Worm (Caenorhabditis elegans): Measurements from ENCODE around the gene clec-234.

clec-234 gene

DNA sequence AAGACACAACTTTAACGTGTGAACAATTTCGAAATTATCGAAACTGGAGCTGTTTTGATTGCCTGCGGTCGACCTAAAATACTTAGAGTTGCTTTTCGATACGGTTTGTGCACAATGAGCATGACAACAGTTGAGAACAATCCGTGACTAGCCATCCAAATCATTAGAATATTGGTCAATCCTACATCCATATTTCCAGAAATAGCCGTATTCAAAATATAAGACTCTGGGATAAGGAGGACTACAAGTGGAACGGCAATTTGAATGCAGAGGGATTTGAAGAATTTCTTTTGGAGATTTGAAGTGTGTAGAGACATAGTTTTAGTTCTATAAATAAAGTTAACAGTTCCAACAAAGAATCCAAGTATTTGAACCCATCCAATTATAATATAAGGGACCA lies 26.0 kb upstream of the clec-234 start:
- no peak for TF ChIP-seq lin-13 (GFP tag; optimal IDR thresholded peaks at IDR 0.05)
- no peak for TF ChIP-seq nhr-77 (tag; optimal IDR thresholded peaks at IDR 0.05)
- no peak for TF ChIP-seq nhr-11 (tag; optimal IDR thresholded peaks at IDR 0.05)
- no peak for TF ChIP-seq ceh-16 (tag; optimal IDR thresholded peaks at IDR 0.05)
- no peak for TF ChIP-seq ztf-1 (GFP tag; conservative IDR thresholded peaks at IDR 0.05)
- no peak for TF ChIP-seq unc-55 (GFP tag; optimal IDR thresholded peaks at IDR 0.05)
- no peak for TF ChIP-seq aly-2 (tag; optimal IDR thresholded peaks at IDR 0.05)
- TF ChIP-seq nhr-12 (tag; optimal IDR thresholded peaks at IDR 0.05) = no peak
- no peak for TF ChIP-seq F13H6.1 (tag; optimal IDR thresholded peaks at IDR 0.05)
- TF ChIP-seq mbf-1 (tag; optimal IDR thresholded peaks at IDR 0.05) = no peak
- TF ChIP-seq ztf-4 (tag; optimal IDR thresholded peaks at IDR 0.05) = no peak
- no peak for TF ChIP-seq crh-2 (tag; optimal IDR thresholded peaks at IDR 0.05)
- TF ChIP-seq unc-39 (tag; optimal IDR thresholded peaks at IDR 0.05) = no peak
- TF ChIP-seq alr-1 (tag; optimal IDR thresholded peaks at IDR 0.05) = no peak
- TF ChIP-seq nhr-10 (tag; optimal IDR thresholded peaks at IDR 0.05) = no peak
- TF ChIP-seq skn-1 (tag; optimal IDR thresholded peaks at IDR 0.05) = no peak
- TF ChIP-seq peb-1 (tag; optimal IDR thresholded peaks at IDR 0.05) = no peak
- TF ChIP-seq ceh-82 (tag; optimal IDR thresholded peaks at IDR 0.05) = no peak
- no peak for TF ChIP-seq mab-5 (tag; optimal IDR thresholded peaks at IDR 0.05)
- no peak for TF ChIP-seq ZK546.5 (tag; optimal IDR thresholded peaks at IDR 0.05)

ce11 chrV:16458714-16459113 lies 25.3 kb upstream of the clec-234 start, which contains the start of gene str-15:
Gene str-15, minus strand, starts transcription at chrV:16458814.
- TF ChIP-seq sma-9 (GFP tag; optimal IDR thresholded peaks at IDR 0.05) (no peak), sma-9 (tag; optimal IDR thresholded peaks at IDR 0.05) (no peak), unc-55 (GFP tag; optimal IDR thresholded peaks at IDR 0.05) (no peak), alr-1 (tag; optimal IDR thresholded peaks at IDR 0.05) (no peak), ama-1 (optimal IDR thresholded peaks at IDR 0.05) (no peak)

ce11 chrV:16455065-16455464 lies 21.7 kb upstream of the clec-234 start, which contains the start of gene str-14:
Gene str-14, minus strand, starts transcription at chrV:16455165.
- TF ChIP-seq zag-1 (tag; optimal IDR thresholded peaks at IDR 0.05) = no peak
- no peak for TF ChIP-seq lsy-2 (tag; optimal IDR thresholded peaks at IDR 0.05)
- TF ChIP-seq nhr-25 (tag; optimal IDR thresholded peaks at IDR 0.05) = no peak
- TF ChIP-seq lin-39 (tag; optimal IDR thresholded peaks at IDR 0.05) = no peak
- no peak for TF ChIP-seq fos-1 (tag; optimal IDR thresholded peaks at IDR 0.05)
- TF ChIP-seq unc-39 (tag; optimal IDR thresholded peaks at IDR 0.05) = no peak
- TF ChIP-seq Y55F3AM.14 (GFP tag; optimal IDR thresholded peaks at IDR 0.05) = no peak
- no peak for TF ChIP-seq ama-1 (optimal IDR thresholded peaks at IDR 0.05)
- TF ChIP-seq mbf-1 (tag; optimal IDR thresholded peaks at IDR 0.05) = no peak
- no peak for TF ChIP-seq gmeb-1 (tag; optimal IDR thresholded peaks at IDR 0.05)
- TF ChIP-seq nhr-129 (tag; optimal IDR thresholded peaks at IDR 0.05) = no peak
- TF ChIP-seq egl-27 (tag; optimal IDR thresholded peaks at IDR 0.05) = no peak
- no peak for TF ChIP-seq nhr-11 (tag; optimal IDR thresholded peaks at IDR 0.05)
- no peak for TF ChIP-seq sma-3 (GFP tag; optimal IDR thresholded peaks at IDR 0.05)
- TF ChIP-seq elt-3 (tag; optimal IDR thresholded peaks at IDR 0.05) = no peak
- TF ChIP-seq lin-11 (tag; optimal IDR thresholded peaks at IDR 0.05) = no peak
- no peak for TF ChIP-seq F13H6.1 (tag; optimal IDR thresholded peaks at IDR 0.05)

DNA sequence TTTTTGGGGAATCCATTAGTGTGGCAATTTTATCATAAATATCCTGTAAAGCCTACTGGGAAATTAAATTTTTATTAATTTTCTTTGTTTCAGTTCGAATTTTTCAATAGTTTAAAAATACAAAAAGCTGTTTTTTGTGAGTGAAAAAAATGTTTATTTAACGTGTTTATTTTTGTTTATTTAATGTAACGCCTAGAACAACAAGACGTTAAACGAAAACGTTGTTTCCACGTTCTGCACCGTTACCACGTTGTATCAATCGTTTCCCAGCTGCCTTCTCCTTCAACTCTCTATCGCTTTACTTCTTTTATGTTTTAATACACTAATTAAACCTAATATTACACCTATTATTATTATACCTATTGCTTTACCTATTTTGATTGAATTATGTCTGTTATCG lies 14.4 kb upstream of the clec-234 start, which contains the start of gene T08G3.13:
T08G3.13 (plus strand) TSS at position 301 of the 400 bp plus-strand sequence.
- TF ChIP-seq lin-39 (tag; optimal IDR thresholded peaks at IDR 0.05) (no peak), ZK546.5 (tag; optimal IDR thresholded peaks at IDR 0.05) (no peak), sem-4 (tag; optimal IDR thresholded peaks at IDR 0.05) (no peak), ceh-82 (tag; optimal IDR thresholded peaks at IDR 0.05) (no peak), nhr-21 (tag; optimal IDR thresholded peaks at IDR 0.05) (no peak), ama-1 (optimal IDR thresholded peaks at IDR 0.05) (no peak), aly-2 (tag; optimal IDR thresholded peaks at IDR 0.05) (no peak), nhr-6 (tag; optimal IDR thresholded peaks at IDR 0.05) (no peak), mbf-1 (tag; optimal IDR thresholded peaks at IDR 0.05) (no peak), peb-1 (tag; optimal IDR thresholded peaks at IDR 0.05) (no peak), zag-1 (tag; optimal IDR thresholded peaks at IDR 0.05) (no peak), blmp-1 (tag; optimal IDR thresholded peaks at IDR 0.05; ENCODE audit: insufficient read depth) (no peak), nhr-77 (tag; optimal IDR thresholded peaks at IDR 0.05) (no peak), nhr-237 (tag; optimal IDR thresholded peaks at IDR 0.05) (no peak), nhr-25 (tag; optimal IDR thresholded peaks at IDR 0.05) (no peak)
